Fruit fly (Drosophila melanogaster): ENCODE results near the gene CycE.
"Not testable (repeated sequence)": the region's sequence is repeated elsewhere in the genome, so short reads cannot be mapped to it uniquely, and the experiment has no call there.

The CycE gene

dm6 chr2L:15741418-15741817, 6.5 kb downstream of the CycE start:
- TF ChIP-seq usp (GFP tag; optimal IDR thresholded peaks at IDR 0.05) (no peak), Dll (optimal IDR thresholded peaks at IDR 0.05) (no peak), CG8478 (optimal IDR thresholded peaks at IDR 0.05) (no peak), EcR (GFP tag; optimal IDR thresholded peaks at IDR 0.05) (no peak), psq (optimal IDR thresholded peaks at IDR 0.05) (no peak), pan (optimal IDR thresholded peaks at IDR 0.05) (no peak)

- TF ChIP-seq psq (optimal IDR thresholded peaks at IDR 0.05) (no peak), Dll (optimal IDR thresholded peaks at IDR 0.05) (no peak), EcR (GFP tag; optimal IDR thresholded peaks at IDR 0.05) (no peak), usp (GFP tag; optimal IDR thresholded peaks at IDR 0.05) (no peak), CG8478 (optimal IDR thresholded peaks at IDR 0.05) (no peak), pan (optimal IDR thresholded peaks at IDR 0.05) (no peak)
Observed at dm6 chr2L:15740918-15741317, 7.0 kb downstream of the CycE start.

dm6 chr2L:15735918-15736317, 12.0 kb downstream of the CycE start:
- TF ChIP-seq EcR (GFP tag; optimal IDR thresholded peaks at IDR 0.05) (no peak), pan (optimal IDR thresholded peaks at IDR 0.05) (no peak), Dll (optimal IDR thresholded peaks at IDR 0.05) (no peak)

dm6 chr2L:15731687-15732086, 16.3 kb downstream of the CycE start:
- TF ChIP-seq CG8478 (optimal IDR thresholded peaks at IDR 0.05) (no peak), usp (GFP tag; optimal IDR thresholded peaks at IDR 0.05) (no peak), Dll (optimal IDR thresholded peaks at IDR 0.05) (no peak), pan (optimal IDR thresholded peaks at IDR 0.05) (no peak), EcR (GFP tag; optimal IDR thresholded peaks at IDR 0.05) (no peak)

- TF ChIP-seq EcR (GFP tag; optimal IDR thresholded peaks at IDR 0.05); psq (optimal IDR thresholded peaks at IDR 0.05); usp (GFP tag; optimal IDR thresholded peaks at IDR 0.05): not testable (repeated sequence)
Observed at dm6 chr2L:15718172-15718571, 29.8 kb downstream of the CycE start, which contains the start of gene stol. TSS of gene stol (minus strand) at chr2L:15718272.

- TF ChIP-seq psq (optimal IDR thresholded peaks at IDR 0.05); Dll (optimal IDR thresholded peaks at IDR 0.05); usp (GFP tag; optimal IDR thresholded peaks at IDR 0.05): not testable (repeated sequence)
Observed at dm6 chr2L:15710999-15711398, 37.0 kb downstream of the CycE start, which contains the start of gene CG43924. TSS of gene CG43924 (minus strand) at chr2L:15711099.

dm6 chr2L:15704871-15705270, 43.1 kb downstream of the CycE start, which contains the start of gene CG31827:
TSS of gene CG31827 (plus strand) at chr2L:15705171.
- not testable (repeated sequence) for TF ChIP-seq psq (optimal IDR thresholded peaks at IDR 0.05); Dll (optimal IDR thresholded peaks at IDR 0.05); usp (GFP tag; optimal IDR thresholded peaks at IDR 0.05)

dm6 chr2L:15695738-15696137, 52.2 kb downstream of the CycE start, which contains the start of gene CG31780:
TSS of gene CG31780 (plus strand) at chr2L:15696038.
- TF ChIP-seq CG8478 (optimal IDR thresholded peaks at IDR 0.05); pan (optimal IDR thresholded peaks at IDR 0.05); EcR (GFP tag; optimal IDR thresholded peaks at IDR 0.05): not testable (repeated sequence)

- TF ChIP-seq pan (optimal IDR thresholded peaks at IDR 0.05); psq (optimal IDR thresholded peaks at IDR 0.05); EcR (GFP tag; optimal IDR thresholded peaks at IDR 0.05): not testable (repeated sequence)
Observed at dm6 chr2L:15694371-15694770, 53.6 kb downstream of the CycE start, which contains the start of gene CG44140. TSS of gene CG44140 (minus strand) at chr2L:15694471.

All from whole organism.